Worm (Caenorhabditis elegans) whole organism, young adult: ENCODE measurements around the gene abi-1.

ENCODE experiments used
- B0261.1 ChIP-seq: sonication (generic microtip); optimal IDR thresholded peaks from 2 replicates; lab custom pipeline; 2016; ENCODE audit warnings: mild to moderate bottlenecking, missing genetic modification characterization, moderate library complexity, missing compliant biosample characterization
- atf-7 ChIP-seq: sonication (generic microtip); optimal IDR thresholded peaks from 2 replicates; lab custom pipeline; 2017; ENCODE audit warnings: mild to moderate bottlenecking, missing genetic modification characterization, missing compliant biosample characterization
- attf-3 ChIP-seq: fragments of 200-800 bp; sonication (Bioruptor generic); conservative IDR thresholded peaks from 2 replicates; pipeline ENCODE4 v1.3.6; 2022; ENCODE audit warnings: missing genetic modification reagents, missing genetic modification characterization, missing compliant biosample characterization
- mes-4 ChIP-seq: sonication (generic microtip); optimal IDR thresholded peaks from 2 replicates; lab custom pipeline; 2016; ENCODE audit warnings: missing genotype, missing genetic modification characterization, missing compliant biosample characterization
- nfya-1 ChIP-seq: sonication (generic microtip); optimal IDR thresholded peaks from 2 replicates; lab custom pipeline; 2017; ENCODE audit warnings: antibody characterized with exemption, missing compliant biosample characterization, missing genetic modification characterization, borderline replicate concordance; ENCODE audit not compliant: insufficient read depth
- nhr-27 ChIP-seq: fragments of 200-800 bp; sonication (Bioruptor generic); optimal IDR thresholded peaks from 2 replicates; lab custom pipeline; 2018; ENCODE audit warnings: mild to moderate bottlenecking, missing genetic modification characterization, moderate library complexity, missing compliant biosample characterization
- nhr-80 ChIP-seq: sonication (generic microtip); optimal IDR thresholded peaks from 2 replicates; lab custom pipeline; 2016; ENCODE audit warnings: missing genetic modification characterization, missing compliant biosample characterization
- nhr-90 ChIP-seq: sonication (generic microtip); optimal IDR thresholded peaks from 2 replicates; lab custom pipeline; 2016; ENCODE audit warnings: missing genotype, mild to moderate bottlenecking, missing genetic modification characterization, missing compliant biosample characterization
- sdz-38 ChIP-seq: sonication (generic microtip); optimal IDR thresholded peaks from 2 replicates; lab custom pipeline; 2016; ENCODE audit warnings: missing genotype, missing genetic modification characterization, missing compliant biosample characterization
- snpc-4 ChIP-seq, 5 experiments: fragments of 150-350 bp in 1 of 5; sonication (generic microtip) in 4 of 5; optimal IDR thresholded peaks; 2 replicates each; lab custom pipeline; 2014 to 2018; ENCODE audit warnings: missing genetic modification characterization in 5 of 5, missing biosample characterization in 3 of 5, antibody characterized with exemption in 2 of 5, mild to moderate bottlenecking in 2 of 5, missing compliant biosample characterization in 2 of 5, missing genotype in 2 of 5, moderate library complexity in 2 of 5, missing genetic modification reagents in 1 of 5
- unc-62 ChIP-seq: fragments of 150-350 bp; optimal IDR thresholded peaks from 2 replicates; lab custom pipeline; 2014; ENCODE audit warnings: missing biosample characterization, missing genetic modification reagents, missing genetic modification characterization

DNA sequence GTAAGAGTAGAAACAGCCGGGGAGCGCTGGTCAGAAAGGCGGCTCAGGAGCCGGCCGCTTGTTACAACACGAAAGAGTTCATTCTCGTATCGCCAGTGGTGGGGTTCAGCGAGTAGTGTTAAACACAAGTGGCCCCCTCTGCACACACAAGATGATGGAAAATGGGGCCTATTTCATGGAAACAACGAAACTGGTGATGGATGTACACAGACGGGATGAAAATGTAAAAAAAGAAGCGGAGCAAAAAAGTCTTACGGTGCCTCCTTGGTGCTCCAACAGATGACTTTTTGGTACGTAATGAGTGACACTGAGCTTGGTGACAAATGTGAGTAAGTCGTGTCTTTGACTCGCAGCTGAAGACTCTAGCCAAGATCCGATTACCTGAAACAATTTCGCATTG, 15.5 kb upstream of the abi-1 start:
- TF ChIP-seq B0261.1 (no peak), atf-7 (tag; lab: Kevin White, UChicago) (no peak), snpc-4 (GFP tag; optimal IDR thresholded peaks at IDR 0.05; lab: Kevin White, UChicago) (no peak), snpc-4 (tag; optimal IDR thresholded peaks at IDR 0.05; lab: Kevin White, UChicago) (no peak), nhr-80 (no peak), attf-3 (GFP tag; lab: Robert Waterston, UW) (no peak), mes-4 (tag; lab: Kevin White, UChicago) (no peak), sdz-38 (tag; lab: Kevin White, UChicago) (no peak), nhr-27 (no peak), nhr-90 (no peak), nfya-1 (no peak), unc-62 (GFP tag; lab: Kevin White, UChicago) (no peak)
